Worm (Caenorhabditis elegans) whole organism, L3 larva: ENCODE results near the gene T06D4.1.

Experiments used
- R02D3.7 ChIP-seq: fragments of 150-350 bp; optimal IDR thresholded peaks from 2 replicates; lab custom pipeline; 2014; ENCODE audit warnings: missing biosample characterization, missing genetic modification characterization
- ZK546.5 ChIP-seq: sonication (generic microtip); optimal IDR thresholded peaks from 2 replicates; lab custom pipeline; 2017; ENCODE audit warnings: missing biosample characterization, missing genetic modification characterization
- aly-2 ChIP-seq: fragments of 150-350 bp; optimal IDR thresholded peaks from 2 replicates; lab custom pipeline; 2014; ENCODE audit warnings: missing biosample characterization, missing genetic modification characterization
- ceh-28 ChIP-seq: fragments of 150-350 bp; optimal IDR thresholded peaks from 2 replicates; lab custom pipeline; 2014; ENCODE audit warnings: missing biosample characterization, missing genetic modification reagents, missing genetic modification characterization
- ceh-82 ChIP-seq: fragments of 150-350 bp; optimal IDR thresholded peaks from 2 replicates; lab custom pipeline; 2014; ENCODE audit warnings: missing biosample characterization, missing genetic modification characterization
- ceh-9 ChIP-seq: sonication (generic microtip); optimal IDR thresholded peaks from 2 replicates; lab custom pipeline; 2018; ENCODE audit warnings: missing biosample characterization, missing genetic modification characterization
- daf-12 ChIP-seq: fragments of 150-350 bp; optimal IDR thresholded peaks from 2 replicates; lab custom pipeline; 2014; ENCODE audit warnings: missing biosample characterization, missing genetic modification reagents, missing genetic modification characterization
- elt-2 ChIP-seq: sonication (generic microtip); optimal IDR thresholded peaks from 2 replicates; lab custom pipeline; 2016; ENCODE audit warnings: missing genetic modification reagents, mild to moderate bottlenecking, missing genetic modification characterization, missing compliant biosample characterization
- elt-3 ChIP-seq, 3 experiments: fragments of 150-350 bp in 1 of 3; sonication (generic microtip) in 2 of 3; optimal IDR thresholded peaks; 2 replicates in 2 of 3; 4 replicates in 1 of 3; lab custom pipeline; 2014 to 2017; ENCODE audit warnings: missing biosample characterization in 3 of 3, missing genetic modification characterization in 3 of 3
- eor-1 ChIP-seq, 2 experiments: fragments of 150-350 bp; optimal IDR thresholded peaks; 2 replicates each; lab custom pipeline; 2014 to 2018; ENCODE audit warnings: missing biosample characterization in 2 of 2, missing genetic modification characterization in 2 of 2
- fkh-10 ChIP-seq: sonication (generic microtip); optimal IDR thresholded peaks from 2 replicates; lab custom pipeline; 2017; ENCODE audit warnings: missing biosample characterization, missing genetic modification reagents, missing genetic modification characterization
- fkh-2 ChIP-seq: fragments of 150-350 bp; optimal IDR thresholded peaks from 2 replicates; lab custom pipeline; 2014; ENCODE audit warnings: missing biosample characterization, missing genetic modification reagents, missing genetic modification characterization
- fos-1 ChIP-seq: fragments of 150-350 bp; optimal IDR thresholded peaks from 2 replicates; lab custom pipeline; 2014; ENCODE audit warnings: missing biosample characterization, missing genetic modification characterization
- hmg-11 ChIP-seq: sonication (generic microtip); optimal IDR thresholded peaks from 2 replicates; lab custom pipeline; 2016; ENCODE audit warnings: missing genetic modification characterization, missing compliant biosample characterization
- jun-1 ChIP-seq: fragments of 150-350 bp; optimal IDR thresholded peaks from 2 replicates; lab custom pipeline; 2014; ENCODE audit warnings: missing biosample characterization, missing genetic modification reagents, missing genetic modification characterization
- lin-15B ChIP-seq: fragments of 150-350 bp; optimal IDR thresholded peaks from 2 replicates; lab custom pipeline; 2014; ENCODE audit warnings: missing biosample characterization, missing genetic modification characterization
- lin-39 ChIP-seq: fragments of 150-350 bp; optimal IDR thresholded peaks from 2 replicates; lab custom pipeline; 2018; ENCODE audit warnings: missing biosample characterization, missing genetic modification reagents, missing genetic modification characterization
- mdl-1 ChIP-seq: fragments of 150-350 bp; optimal IDR thresholded peaks from 2 replicates; lab custom pipeline; 2014; ENCODE audit warnings: missing biosample characterization, missing genetic modification characterization
- mml-1 ChIP-seq: fragments of 150-350 bp; sonication (generic microtip); optimal IDR thresholded peaks from 3 replicates; lab custom pipeline; 2014; ENCODE audit warnings: missing biosample characterization, missing genetic modification characterization
- nfya-1 ChIP-seq: sonication (generic microtip); optimal IDR thresholded peaks from 2 replicates; lab custom pipeline; 2017; ENCODE audit warnings: missing genetic modification characterization, mild to moderate bottlenecking, missing compliant biosample characterization, antibody characterized with exemption, moderate library complexity; ENCODE audit not compliant: insufficient read depth
- nhr-11 ChIP-seq: fragments of 150-350 bp; optimal IDR thresholded peaks from 2 replicates; lab custom pipeline; 2014; ENCODE audit warnings: missing biosample characterization, missing genetic modification characterization
- nhr-12 ChIP-seq: fragments of 150-350 bp; optimal IDR thresholded peaks from 2 replicates; lab custom pipeline; 2014; ENCODE audit warnings: missing biosample characterization, missing genetic modification characterization
- nhr-237 ChIP-seq: fragments of 150-350 bp; optimal IDR thresholded peaks from 2 replicates; lab custom pipeline; 2014; ENCODE audit warnings: missing biosample characterization, missing genetic modification characterization
- nhr-28 ChIP-seq: fragments of 150-350 bp; optimal IDR thresholded peaks from 2 replicates; lab custom pipeline; 2014; ENCODE audit warnings: missing biosample characterization, missing genetic modification characterization
- nhr-43 ChIP-seq: sonication (generic microtip); optimal IDR thresholded peaks from 2 replicates; lab custom pipeline; 2016; ENCODE audit warnings: mild to moderate bottlenecking, missing genetic modification characterization, missing compliant biosample characterization; ENCODE audit not compliant: poor library complexity, severe bottlenecking
- nhr-76 ChIP-seq: fragments of 150-350 bp; sonication (generic microtip); optimal IDR thresholded peaks from 5 replicates; lab custom pipeline; 2014; ENCODE audit warnings: missing biosample characterization, missing genetic modification characterization
- nhr-77 ChIP-seq: fragments of 150-350 bp; optimal IDR thresholded peaks from 2 replicates; lab custom pipeline; 2014; ENCODE audit warnings: missing biosample characterization, missing genetic modification characterization
- pha-4 ChIP-seq: fragments of 150-350 bp; optimal IDR thresholded peaks from 2 replicates; lab custom pipeline; 2014; ENCODE audit warnings: missing biosample characterization, missing genetic modification reagents, missing genetic modification characterization
- sea-2 ChIP-seq: fragments of 150-350 bp; sonication (generic microtip); optimal IDR thresholded peaks from 4 replicates; lab custom pipeline; 2014; ENCODE audit warnings: missing biosample characterization, missing genetic modification reagents, missing genetic modification characterization
- skn-1 ChIP-seq: fragments of 150-350 bp; optimal IDR thresholded peaks from 2 replicates; lab custom pipeline; 2014; ENCODE audit warnings: missing biosample characterization, missing genetic modification characterization
- snpc-4 ChIP-seq: fragments of 150-350 bp; optimal IDR thresholded peaks from 2 replicates; lab custom pipeline; 2014; ENCODE audit warnings: missing biosample characterization, missing genetic modification characterization
- unc-39 ChIP-seq: sonication (generic microtip); optimal IDR thresholded peaks from 4 replicates; lab custom pipeline; 2017; ENCODE audit warnings: missing biosample characterization, missing genetic modification characterization
- zag-1 ChIP-seq: fragments of 150-350 bp; optimal IDR thresholded peaks from 2 replicates; lab custom pipeline; 2014; ENCODE audit warnings: missing biosample characterization, missing genetic modification characterization
- ztf-4 ChIP-seq: fragments of 150-350 bp; optimal IDR thresholded peaks from 2 replicates; lab custom pipeline; 2014; ENCODE audit warnings: missing biosample characterization, missing genetic modification characterization

T06D4.1 gene

DNA sequence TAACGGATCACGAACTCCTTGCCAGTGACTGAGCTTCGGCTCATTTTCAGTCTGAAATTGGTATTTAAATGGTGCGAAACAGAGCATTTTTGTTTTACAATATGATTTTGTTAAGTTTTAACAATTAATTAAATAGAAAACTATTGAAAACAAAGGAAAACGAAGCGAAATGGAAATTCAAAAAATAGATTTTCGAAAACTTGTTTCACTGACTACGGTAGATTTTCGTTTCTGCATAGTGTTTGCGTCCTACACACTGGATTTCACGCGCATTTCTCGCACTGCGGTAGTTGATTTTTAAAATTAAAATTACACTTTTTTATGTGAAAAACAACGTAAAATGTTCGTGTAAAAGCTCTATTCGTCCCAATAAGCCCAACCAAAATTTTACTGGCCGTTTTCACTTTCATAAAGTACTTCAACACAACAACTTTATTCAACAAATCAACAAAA, 35.3 kb upstream of the T06D4.1 start, which contains the start of gene bath-30:
Gene bath-30, minus strand, starts transcription at position 51 of the 453 bp plus-strand sequence.
- TF ChIP-seq nhr-43 = no peak
- TF ChIP-seq ceh-82 = no peak
- TF ChIP-seq nhr-77 = no peak
- TF ChIP-seq ceh-9 = no peak
- TF ChIP-seq snpc-4 (tag; lab: Kevin White, UChicago) = no peak
- no peak for TF ChIP-seq fkh-2
- no peak for TF ChIP-seq zag-1
- no peak for TF ChIP-seq skn-1 (tag; lab: Kevin White, UChicago)
- no peak for TF ChIP-seq pha-4 (tag; lab: Kevin White, UChicago)
- TF ChIP-seq nhr-12 (tag; lab: Kevin White, UChicago) = no peak
- TF ChIP-seq ZK546.5 = no peak
- no peak for TF ChIP-seq ceh-28 (tag; lab: Kevin White, UChicago)
- no peak for TF ChIP-seq nhr-76 (tag; lab: Kevin White, UChicago)
- no peak for TF ChIP-seq mml-1 (tag; lab: Kevin White, UChicago)
- TF ChIP-seq fkh-10 (GFP tag; lab: Kevin White, UChicago) = no peak
- no peak for TF ChIP-seq elt-2 (tag; lab: Kevin White, UChicago)
- no peak for TF ChIP-seq nhr-28 (tag; lab: Kevin White, UChicago)
- no peak for TF ChIP-seq ztf-4 (tag; lab: Kevin White, UChicago)
- no peak for TF ChIP-seq nfya-1 (tag; lab: Kevin White, UChicago)
- TF ChIP-seq R02D3.7 = no peak

DNA sequence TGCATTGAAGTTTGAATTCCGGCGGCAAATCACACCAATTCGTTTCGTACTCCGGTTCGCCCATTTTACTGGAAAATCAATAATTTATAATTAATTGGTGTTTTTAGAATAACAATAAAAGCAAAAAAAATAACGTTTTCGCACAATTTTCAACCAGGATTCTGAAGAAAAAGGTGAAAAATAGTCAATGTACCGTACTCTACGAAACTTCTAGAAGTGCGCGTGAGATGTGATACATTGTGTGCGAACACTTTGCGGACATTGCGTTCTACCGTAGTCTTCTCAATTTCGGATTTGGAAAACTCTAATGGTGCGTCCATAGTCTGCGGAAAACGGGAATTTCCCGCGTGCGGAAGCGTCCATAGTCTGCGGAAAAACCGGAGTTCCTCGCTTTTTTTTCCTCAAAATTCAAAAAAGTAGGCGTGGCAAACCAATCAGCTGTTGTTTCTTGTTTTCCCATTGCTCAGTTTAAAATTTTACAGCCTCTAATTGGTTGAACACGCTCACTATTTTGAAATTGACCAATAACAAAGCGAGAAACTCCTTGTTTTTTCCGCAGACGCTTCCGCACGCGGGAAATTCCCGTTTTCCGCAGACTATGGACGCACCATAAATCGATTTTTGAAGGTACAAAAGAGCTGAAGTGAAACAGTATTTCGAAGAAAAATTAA, 33.6 kb upstream of the T06D4.1 start, which contains the start of the genes F14D2.14 and bath-29:
Gene F14D2.14, minus strand, starts transcription at position 51 of the 671 bp plus-strand sequence.
Gene bath-29, plus strand, starts transcription at position 621 of the 671 bp plus-strand sequence.
- TF ChIP-seq snpc-4 (tag; lab: Kevin White, UChicago) (no peak), elt-2 (tag; lab: Kevin White, UChicago) (no peak), pha-4 (tag; lab: Kevin White, UChicago) (no peak), nhr-237 (tag; lab: Kevin White, UChicago) (no peak), aly-2 (tag; lab: Kevin White, UChicago) (no peak), mdl-1 (no peak), fkh-2 (no peak), ceh-9 (no peak), hmg-11 (tag; lab: Kevin White, UChicago) (no peak), nhr-76 (tag; lab: Kevin White, UChicago) (no peak), unc-39 (tag; lab: Kevin White, UChicago) (no peak), ZK546.5 (no peak), nhr-11 (tag; lab: Kevin White, UChicago) (no peak), fkh-10 (GFP tag; lab: Kevin White, UChicago) (no peak), daf-12 (no peak), jun-1 (tag; lab: Kevin White, UChicago) (no peak), lin-15B (tag; lab: Kevin White, UChicago) (no peak), nfya-1 (tag; lab: Kevin White, UChicago) (no peak), lin-39 (no peak)

DNA sequence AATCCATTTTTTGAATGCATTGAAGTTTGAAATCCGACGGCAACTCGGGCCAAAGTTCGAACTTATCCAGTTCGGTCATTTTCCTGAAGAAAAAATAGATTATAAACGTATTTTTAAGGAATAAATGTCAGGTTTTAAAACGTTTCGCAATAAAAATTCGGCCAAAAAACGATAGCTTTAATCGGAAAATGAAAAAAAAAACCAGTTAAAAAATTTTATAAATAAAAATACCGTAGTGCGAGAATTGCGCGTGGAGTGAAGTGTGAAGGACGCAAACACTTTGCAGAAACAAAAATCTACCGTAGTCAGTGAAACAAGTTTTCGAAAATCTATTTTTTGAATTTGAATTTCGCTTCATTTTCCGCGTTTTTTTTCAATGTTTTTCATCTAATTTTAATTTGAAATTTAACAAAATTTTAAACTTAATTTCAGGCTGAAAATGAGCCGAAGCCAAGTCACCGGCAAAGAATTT, 31.8 kb upstream of the T06D4.1 start, which contains the start of gene F14D2.8:
Gene F14D2.8, minus strand, starts transcription at position 51 of the 472 bp plus-strand sequence.
- no peak for TF ChIP-seq sea-2
- no peak for TF ChIP-seq ztf-4 (tag; lab: Kevin White, UChicago)
- no peak for TF ChIP-seq mml-1 (tag; lab: Kevin White, UChicago)
- TF ChIP-seq fkh-10 (GFP tag; lab: Kevin White, UChicago) = no peak

DNA sequence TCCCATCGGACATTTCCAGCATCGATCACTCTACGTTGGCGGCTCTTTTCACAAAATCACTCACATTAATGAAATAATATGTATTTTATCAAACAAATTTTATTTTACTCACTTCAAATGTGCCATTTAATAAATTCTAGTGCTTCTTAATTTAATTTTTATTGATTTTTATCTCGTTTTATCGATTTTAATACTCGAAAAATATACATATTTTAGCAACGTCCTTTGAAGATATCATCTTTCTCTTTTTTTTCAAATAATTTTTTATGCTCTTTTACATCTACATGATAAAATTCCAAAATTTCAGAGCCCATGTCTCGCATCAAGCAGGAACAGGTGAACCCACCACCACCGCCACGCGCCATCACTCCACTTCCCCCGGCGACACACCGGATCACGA, 22.8 kb upstream of the T06D4.1 start, which contains the start of the genes lido-14 and bath-27:
Gene lido-14, plus strand, starts transcription at position 301 of the 400 bp plus-strand sequence.
Gene bath-27, plus strand, starts transcription at position 306 of the 400 bp plus-strand sequence.
- TF ChIP-seq ZK546.5 = no peak
- no peak for TF ChIP-seq fkh-2
- TF ChIP-seq eor-1 (tag; optimal IDR thresholded peaks at IDR 0.05; lab: Kevin White, UChicago) = no peak
- no peak for TF ChIP-seq hmg-11 (tag; lab: Kevin White, UChicago)
- no peak for TF ChIP-seq elt-2 (tag; lab: Kevin White, UChicago)
- TF ChIP-seq fos-1 (tag; lab: Kevin White, UChicago) = no peak
- no peak for TF ChIP-seq lin-15B (tag; lab: Kevin White, UChicago)
- TF ChIP-seq elt-3 (tag; optimal IDR thresholded peaks at IDR 0.05; lab: Kevin White, UChicago) = no peak
- no peak for TF ChIP-seq nhr-77
- TF ChIP-seq, all 47 proteins: peak for 0
